Fruit fly (Drosophila melanogaster): ENCODE data around the gene Sec61alpha.

The Sec61alpha gene

DNA sequence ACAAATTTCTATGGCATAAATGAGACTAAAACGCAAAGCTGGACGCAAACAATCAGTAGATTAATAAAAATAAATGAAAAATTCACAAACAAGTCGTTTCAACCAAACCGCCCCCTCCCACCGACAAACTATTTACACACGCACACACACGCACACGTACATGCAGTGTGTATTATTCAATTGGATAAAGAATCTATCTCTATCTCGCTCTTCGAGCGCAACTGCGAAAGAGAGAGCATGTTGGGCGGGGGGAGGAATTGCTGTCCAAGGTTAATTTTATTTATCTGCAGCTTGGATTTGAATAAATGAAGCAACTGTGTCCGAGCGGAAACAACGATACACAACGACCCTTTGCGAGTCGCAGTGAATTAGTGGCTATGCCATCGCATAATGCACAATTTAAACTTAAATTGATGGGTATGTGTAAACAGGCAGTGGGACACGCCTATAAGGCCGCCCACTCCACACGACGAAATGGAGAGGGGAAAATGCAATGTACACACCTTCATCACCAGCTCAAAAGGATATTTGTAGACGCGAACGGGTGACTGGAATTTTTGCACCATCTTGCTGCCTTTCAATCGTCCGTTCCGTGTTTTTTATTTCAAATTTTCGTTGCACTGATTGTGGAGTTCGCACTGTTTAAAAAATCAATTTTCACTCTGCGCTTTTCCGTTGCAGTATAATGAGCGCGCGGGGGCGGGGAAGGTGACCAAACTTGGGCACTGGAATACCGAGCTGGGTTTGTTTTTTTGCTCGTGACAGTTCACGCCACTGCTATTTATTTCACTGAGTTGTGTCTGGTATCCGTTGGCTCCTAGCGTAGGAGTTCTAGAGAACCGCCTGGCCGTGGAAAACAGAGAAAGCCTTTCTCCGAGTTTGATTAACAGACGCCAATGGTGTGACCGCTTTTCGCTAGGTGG is 25.1 kb downstream of the Sec61alpha start, which contains the start of gene retm:
Gene retm, minus strand, starts transcription at position 898 of the 923 bp plus-strand sequence.
- TF ChIP-seq CG7368 (GFP tag; optimal IDR thresholded peaks at IDR 0.05) (peak; percentile 13), CG8319 (GFP tag; optimal IDR thresholded peaks at IDR 0.05) (peak; percentile 12), CG6163 (GFP tag; IDR thresholded peaks at IDR 0.05) (peak; percentile 11; the same call in 1 of the 3 replicates), CG6854 (GFP tag; optimal IDR thresholded peaks at IDR 0.05) (peak; percentile 52), CG16779 (tag; optimal IDR thresholded peaks at IDR 0.05) (no peak), fkh (GFP tag; optimal IDR thresholded peaks at IDR 0.05) (peak; percentile 92), CG8119 (GFP tag; IDR thresholded peaks at IDR 0.05) (peak; percentile 20; the same call in 1 of the 3 replicates), vri (GFP tag; optimal IDR thresholded peaks at IDR 0.05) (peak; percentile 89), svp (GFP tag) (peak; percentile 70), dsx (GFP tag; optimal IDR thresholded peaks at IDR 0.05; ENCODE audit: poor library complexity, severe bottlenecking) (no peak), salr (GFP tag; optimal IDR thresholded peaks at IDR 0.05) (peak in 1 of 2 experiments; percentile 8), topi (GFP tag; optimal IDR thresholded peaks at IDR 0.05) (no peak), CG3032 (tag; optimal IDR thresholded peaks at IDR 0.05) (peak; percentile 8), ss (GFP tag; optimal IDR thresholded peaks at IDR 0.05) (peak in 1 of 2 experiments; percentile 30)

DNA sequence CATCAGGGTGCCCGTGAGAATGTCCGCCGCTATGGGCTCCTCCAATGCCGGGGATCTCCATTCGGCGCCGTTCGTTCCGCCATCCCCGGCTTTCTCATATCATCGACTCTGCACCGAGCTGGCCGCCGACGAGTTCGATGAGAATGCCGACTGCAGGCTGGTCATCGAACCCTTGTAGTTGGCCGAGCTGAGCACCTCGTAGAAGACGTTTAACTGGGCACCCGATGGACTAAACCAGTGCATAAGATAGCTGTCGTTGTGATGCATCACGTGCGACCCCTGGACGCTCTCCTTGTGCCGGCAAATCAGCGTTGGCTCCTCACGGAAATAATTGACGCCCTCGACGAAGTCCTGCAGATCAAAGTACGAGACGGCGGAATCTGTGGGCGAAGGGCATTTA is 30.6 kb downstream of the Sec61alpha start:
- TF ChIP-seq acj6 (GFP tag; optimal IDR thresholded peaks at IDR 0.05) (no peak), CG3032 (tag; optimal IDR thresholded peaks at IDR 0.05) (no peak), ss (GFP tag; optimal IDR thresholded peaks at IDR 0.05) (peak in 1 of 2 experiments; percentile 9), CG6792 (GFP tag; optimal IDR thresholded peaks at IDR 0.05) (no peak)

- TF ChIP-seq CG10669 (GFP tag; optimal IDR thresholded peaks at IDR 0.05) (no peak), CG6276 (GFP tag; optimal IDR thresholded peaks at IDR 0.05) (no peak), fkh (GFP tag; optimal IDR thresholded peaks at IDR 0.05) (peak; percentile 2)
Measured at dm6 chr2L:6448334-6448703, 32.1 kb downstream of the Sec61alpha start, which contains the start of gene Acox3. TSS of gene Acox3 (minus strand) at chr2L:6448403.

DNA sequence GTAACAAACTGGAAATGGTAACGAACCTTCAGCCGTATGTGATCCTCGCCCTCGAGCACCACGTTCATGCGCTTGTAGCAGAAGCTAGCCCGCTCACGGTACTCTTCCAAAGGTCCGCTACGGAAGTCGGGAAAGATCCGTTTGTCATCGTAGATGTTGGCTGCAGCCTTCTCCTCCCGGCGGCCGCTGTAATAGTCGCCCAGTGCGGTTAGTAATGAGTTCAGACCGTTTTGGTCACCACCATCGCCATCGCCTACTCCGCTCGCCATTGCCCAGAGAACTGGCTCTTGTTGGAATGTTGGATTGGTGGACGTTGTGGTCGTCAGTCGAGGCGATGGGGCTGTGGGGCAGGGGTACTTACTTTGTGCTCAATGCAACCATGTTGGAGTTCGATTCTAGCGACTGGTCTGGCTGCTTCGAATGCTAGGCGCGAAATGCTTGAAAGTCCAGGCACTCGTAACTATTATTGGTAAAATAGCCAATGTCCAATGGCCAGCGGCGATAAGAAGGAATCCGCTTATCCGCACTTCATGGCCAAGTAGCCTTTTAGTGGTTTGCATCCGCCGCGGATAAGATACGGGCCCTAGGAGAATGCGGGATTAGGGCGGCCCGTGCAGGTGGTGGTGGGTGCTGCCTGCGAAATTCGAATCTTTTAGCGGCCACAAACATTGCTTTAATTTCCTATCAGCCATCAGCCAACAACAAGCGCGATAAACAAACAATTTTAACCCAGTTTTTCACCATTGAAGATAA is 32.6 kb downstream of the Sec61alpha start:
- TF ChIP-seq salr (GFP tag; optimal IDR thresholded peaks at IDR 0.05): no peak
- TF ChIP-seq acj6 (GFP tag; optimal IDR thresholded peaks at IDR 0.05): no peak
- TF ChIP-seq net (GFP tag; optimal IDR thresholded peaks at IDR 0.05): peak; percentile 28
- peak; percentile 96 for TF ChIP-seq svp (GFP tag)
- TF ChIP-seq CG9139 (GFP tag; optimal IDR thresholded peaks at IDR 0.05): peak; percentile 22
- TF ChIP-seq dsx (GFP tag; optimal IDR thresholded peaks at IDR 0.05; ENCODE audit: poor library complexity, severe bottlenecking): peak; percentile 61
- TF ChIP-seq CG15336 (GFP tag; IDR thresholded peaks at IDR 0.05): no peak
- no peak for TF ChIP-seq vri (GFP tag; optimal IDR thresholded peaks at IDR 0.05)
- no peak for TF ChIP-seq fd59A (GFP tag; optimal IDR thresholded peaks at IDR 0.05)
- peak in 1 of 2 experiments; percentile 70 for TF ChIP-seq ss (GFP tag; optimal IDR thresholded peaks at IDR 0.05)
- no peak for TF ChIP-seq Smox (GFP tag; optimal IDR thresholded peaks at IDR 0.05)
- no peak for TF ChIP-seq OdsH (GFP tag; optimal IDR thresholded peaks at IDR 0.05)
- peak; percentile 55; the same call in 1 of the 3 replicates for TF ChIP-seq CG6163 (GFP tag; IDR thresholded peaks at IDR 0.05)
- no peak for TF ChIP-seq Sox14 (GFP tag; optimal IDR thresholded peaks at IDR 0.05)
- no peak for TF ChIP-seq Sox102F (GFP tag; optimal IDR thresholded peaks at IDR 0.05)
- TF ChIP-seq esn (GFP tag; optimal IDR thresholded peaks at IDR 0.05): peak; percentile 15
- TF ChIP-seq CG6792 (GFP tag; optimal IDR thresholded peaks at IDR 0.05): no peak
- TF ChIP-seq Eip75B (GFP tag; optimal IDR thresholded peaks at IDR 0.05): no peak
- no peak for TF ChIP-seq Sox15 (GFP tag; optimal IDR thresholded peaks at IDR 0.05)
- TF ChIP-seq Hr38 (GFP tag; optimal IDR thresholded peaks at IDR 0.05): no peak
- TF ChIP-seq topi (GFP tag; optimal IDR thresholded peaks at IDR 0.05): no peak
- no peak for TF ChIP-seq Hr39 (GFP tag; optimal IDR thresholded peaks at IDR 0.05)
- no peak for TF ChIP-seq achi (GFP tag; optimal IDR thresholded peaks at IDR 0.05)
- TF ChIP-seq cyc (GFP tag; optimal IDR thresholded peaks at IDR 0.05): no peak
- TF ChIP-seq CG1621 (tag; optimal IDR thresholded peaks at IDR 0.05): peak; percentile 67
- TF ChIP-seq lz (GFP tag; optimal IDR thresholded peaks at IDR 0.05): no peak
- TF ChIP-seq CG10669 (GFP tag; optimal IDR thresholded peaks at IDR 0.05): no peak
- peak; percentile 33 for TF ChIP-seq CG6854 (GFP tag; optimal IDR thresholded peaks at IDR 0.05)
- no peak for TF ChIP-seq CG8632 (GFP tag; optimal IDR thresholded peaks at IDR 0.05)
- no peak for TF ChIP-seq Ets96B (tag; optimal IDR thresholded peaks at IDR 0.05)
- TF ChIP-seq eg (GFP tag; IDR thresholded peaks at IDR 0.05): no peak; the same call in 2 of the 3 replicates
- TF ChIP-seq fkh (GFP tag; optimal IDR thresholded peaks at IDR 0.05): peak; percentile 65
- TF ChIP-seq Met (GFP tag; optimal IDR thresholded peaks at IDR 0.05): no peak
- peak; percentile 56 for TF ChIP-seq Eip78C (GFP tag)
